Fruit fly (Drosophila melanogaster) whole organism, embryonic: ENCODE results near the gene CG7557.
A peak's percentile ranks its signal among the peaks of the same experiment; 100 is the strongest.

Experiments used
- BEAF-32 ChIP-seq: fragments of 200-800 bp; sonication (Bioruptor generic); optimal IDR thresholded peaks from 3 replicates; lab custom pipeline; 2017; ENCODE audit warnings: missing biosample characterization, missing genetic modification characterization, mild to moderate bottlenecking, moderate library complexity, missing genetic modification reagents
- BtbVII ChIP-seq: fragments of 200-800 bp; sonication (Bioruptor generic); optimal IDR thresholded peaks from 3 replicates; lab custom pipeline; 2017; ENCODE audit warnings: missing biosample characterization, mild to moderate bottlenecking, missing genetic modification characterization
- CG10274 ChIP-seq: fragments of 200-800 bp; sonication (Bioruptor generic); optimal IDR thresholded peaks from 3 replicates; lab custom pipeline; 2017; ENCODE audit warnings: missing biosample characterization, mild to moderate bottlenecking, missing genetic modification characterization
- CG10431 ChIP-seq: fragments of 200-800 bp; sonication (Bioruptor generic); optimal IDR thresholded peaks from 3 replicates; lab custom pipeline; 2018; ENCODE audit warnings: missing biosample characterization, mild to moderate bottlenecking, missing genetic modification characterization
- CG10959 ChIP-seq: fragments of 200-800 bp; sonication (Bioruptor generic); IDR thresholded peaks from 2 replicates; pipeline ENCODE4 v1.3.6; 2022; ENCODE audit warnings: missing biosample characterization, missing genetic modification characterization
- CG13296 ChIP-seq: fragments of 200-800 bp; sonication (Bioruptor generic); optimal IDR thresholded peaks from 3 replicates; lab custom pipeline; 2018; ENCODE audit warnings: missing biosample characterization, mild to moderate bottlenecking, missing genetic modification characterization
- CG14710 ChIP-seq: fragments of 200-800 bp; sonication (Bioruptor generic); optimal IDR thresholded peaks from 3 replicates; lab custom pipeline; 2019; ENCODE audit warnings: missing biosample characterization, mild to moderate bottlenecking, missing genetic modification characterization, moderate library complexity
- CG1529 ChIP-seq: fragments of 200-800 bp; sonication (Bioruptor generic); optimal IDR thresholded peaks from 3 replicates; lab custom pipeline; 2018; ENCODE audit warnings: missing biosample characterization, missing genetic modification characterization
- CG1792 ChIP-seq: fragments of 200-800 bp; sonication (Bioruptor generic); optimal IDR thresholded peaks from 2 replicates; lab custom pipeline; 2016; ENCODE audit warnings: missing biosample characterization, missing genetic modification characterization
- CG34422 ChIP-seq: fragments of 200-800 bp; sonication (Bioruptor generic); IDR thresholded peaks from 3 replicates; pipeline ENCODE4 v1.3.6; 2022; ENCODE audit warnings: missing biosample characterization, missing genetic modification characterization
- CG4282 ChIP-seq: fragments of 200-800 bp; sonication (Bioruptor generic); optimal IDR thresholded peaks from 2 replicates; lab custom pipeline; 2016; ENCODE audit warnings: missing biosample characterization, missing genetic modification characterization
- CG4617 ChIP-seq: fragments of 200-800 bp; sonication (Bioruptor generic); optimal IDR thresholded peaks from 3 replicates; lab custom pipeline; 2016; ENCODE audit warnings: missing biosample characterization, missing genetic modification characterization, borderline replicate concordance
- CG6791 ChIP-seq: fragments of 200-800 bp; sonication (Bioruptor generic); IDR thresholded peaks from 3 replicates; pipeline ENCODE4 v1.3.6; 2022; ENCODE audit warnings: missing biosample characterization, missing genetic modification characterization; ENCODE audit not compliant: partially characterized antibody
- CG7271 ChIP-seq: fragments of 200-800 bp; sonication (Bioruptor generic); optimal IDR thresholded peaks from 2 replicates; lab custom pipeline; 2018; ENCODE audit warnings: missing biosample characterization, mild to moderate bottlenecking, missing genetic modification characterization, moderate library complexity
- CG7372 ChIP-seq: fragments of 200-800 bp; sonication (Bioruptor generic); IDR thresholded peaks from 2 replicates; pipeline ENCODE4 v1.3.6; 2022; ENCODE audit warnings: missing biosample characterization, missing genetic modification characterization
- CG7786 ChIP-seq: fragments of 200-800 bp; sonication (Bioruptor generic); optimal IDR thresholded peaks from 2 replicates; lab custom pipeline; 2016; ENCODE audit warnings: missing biosample characterization, missing genetic modification characterization
- D19A ChIP-seq: fragments of 200-800 bp; optimal IDR thresholded peaks from 3 replicates; lab custom pipeline; 2019; ENCODE audit warnings: missing biosample characterization, mild to moderate bottlenecking, missing genetic modification characterization, moderate library complexity
- GATAe ChIP-seq: fragments of 200-800 bp; sonication (Bioruptor generic); conservative IDR thresholded peaks from 2 replicates; pipeline ENCODE4 v1.3.6; 2022; ENCODE audit warnings: missing biosample characterization, missing genetic modification characterization
- Mad ChIP-seq: fragments of 200-800 bp; sonication (Bioruptor generic); optimal IDR thresholded peaks from 2 replicates; lab custom pipeline; 2016; ENCODE audit warnings: missing biosample characterization, missing genetic modification characterization
- NC2β ChIP-seq: fragments of 200-800 bp; sonication (Bioruptor generic); optimal IDR thresholded peaks from 2 replicates; lab custom pipeline; 2016; ENCODE audit warnings: missing biosample characterization, missing genetic modification characterization
- NK7.1 ChIP-seq: fragments of 200-800 bp; sonication (Bioruptor generic); optimal IDR thresholded peaks from 3 replicates; lab custom pipeline; 2016; ENCODE audit warnings: missing biosample characterization, missing genetic modification characterization
- Side ChIP-seq: fragments of 200-800 bp; sonication (Bioruptor generic); optimal IDR thresholded peaks from 2 replicates; lab custom pipeline; 2016; ENCODE audit warnings: missing biosample characterization, missing genetic modification characterization
- abd-A ChIP-seq: fragments of 200-800 bp; sonication (Bioruptor generic); optimal IDR thresholded peaks from 3 replicates; lab custom pipeline; 2019; ENCODE audit warnings: missing biosample characterization, mild to moderate bottlenecking, missing genetic modification characterization, moderate library complexity
- al ChIP-seq: fragments of 200-800 bp; sonication (Bioruptor generic); IDR thresholded peaks from 2 replicates; pipeline ENCODE4 v1.3.6; 2022; ENCODE audit warnings: missing biosample characterization, missing genetic modification characterization
- az2 ChIP-seq: fragments of 200-800 bp; sonication (Bioruptor generic); optimal IDR thresholded peaks from 3 replicates; lab custom pipeline; 2016; ENCODE audit warnings: missing biosample characterization, missing genetic modification characterization
- bigmax ChIP-seq: fragments of 200-800 bp; sonication (Bioruptor generic); optimal IDR thresholded peaks from 2 replicates; lab custom pipeline; 2018; ENCODE audit warnings: missing biosample characterization, mild to moderate bottlenecking, missing genetic modification characterization
- chn ChIP-seq: fragments of 200-800 bp; sonication (Bioruptor generic); optimal IDR thresholded peaks from 2 replicates; lab custom pipeline; 2016; ENCODE audit warnings: missing biosample characterization, missing genetic modification characterization
- dysf ChIP-seq: fragments of 200-800 bp; sonication (Bioruptor generic); IDR thresholded peaks from 3 replicates; pipeline ENCODE4 v1.3.6; 2022; ENCODE audit warnings: missing biosample characterization, missing genetic modification characterization
- grn ChIP-seq: fragments of 200-800 bp; sonication (Bioruptor generic); optimal IDR thresholded peaks from 3 replicates; lab custom pipeline; 2017; ENCODE audit warnings: missing biosample characterization, missing genetic modification characterization
- klu ChIP-seq: fragments of 200-800 bp; sonication (Bioruptor generic); IDR thresholded peaks from 2 replicates; pipeline ENCODE4 v1.3.6; 2022; ENCODE audit warnings: missing biosample characterization, missing genetic modification characterization
- mld ChIP-seq: fragments of 200-800 bp; sonication (Bioruptor generic); IDR thresholded peaks from 3 replicates; pipeline ENCODE4 v1.3.6; 2022; ENCODE audit warnings: missing biosample characterization, missing genetic modification characterization; ENCODE audit not compliant: partially characterized antibody
- pan ChIP-seq, 4 experiments: fragments of >200 bp in 3 of 4; fragments of 200-800 bp in 1 of 4; sonication (Bioruptor generic) in 1 of 4; optimal IDR thresholded peaks in 3 of 4; IDR thresholded peaks in 1 of 4; 2 replicates each; pipeline versions ENCODE4 v1.3.6 to Lab custom; 2017 to 2022; ENCODE audit warnings: missing biosample characterization in 2 of 4, missing genetic modification characterization in 2 of 4, mixed read lengths in 1 of 4
- slbo ChIP-seq: fragments of 200-800 bp; sonication (Bioruptor generic); IDR thresholded peaks from 2 replicates; pipeline ENCODE4 v1.3.6; 2022; ENCODE audit warnings: missing biosample characterization, missing genetic modification characterization
- sna ChIP-seq: fragments of 200-800 bp; sonication (Bioruptor generic); IDR thresholded peaks from 2 replicates; pipeline ENCODE4 v1.3.6; 2022; ENCODE audit warnings: missing biosample characterization, missing genetic modification characterization; ENCODE audit not compliant: partially characterized antibody
- stwl ChIP-seq: fragments of 200-800 bp; sonication (Bioruptor generic); optimal IDR thresholded peaks from 3 replicates; lab custom pipeline; 2018; ENCODE audit warnings: missing biosample characterization, mild to moderate bottlenecking, missing genetic modification characterization, moderate library complexity
- tin ChIP-seq: fragments of 200-800 bp; sonication (Bioruptor generic); optimal IDR thresholded peaks from 3 replicates; lab custom pipeline; 2016; ENCODE audit warnings: missing biosample characterization, missing genetic modification characterization
- tx ChIP-seq: fragments of 200-800 bp; sonication (Bioruptor generic); optimal IDR thresholded peaks from 2 replicates; lab custom pipeline; 2016; ENCODE audit warnings: missing biosample characterization, missing genetic modification characterization
- wdn ChIP-seq: fragments of 200-800 bp; sonication (Bioruptor generic); IDR thresholded peaks from 2 replicates; pipeline ENCODE4 v1.3.6; 2022; ENCODE audit warnings: missing biosample characterization, missing genetic modification characterization
- zfh2 ChIP-seq: fragments of 200-800 bp; sonication (Bioruptor generic); optimal IDR thresholded peaks from 2 replicates; lab custom pipeline; 2016; ENCODE audit warnings: missing biosample characterization, missing genetic modification characterization

Gene CG7557

DNA sequence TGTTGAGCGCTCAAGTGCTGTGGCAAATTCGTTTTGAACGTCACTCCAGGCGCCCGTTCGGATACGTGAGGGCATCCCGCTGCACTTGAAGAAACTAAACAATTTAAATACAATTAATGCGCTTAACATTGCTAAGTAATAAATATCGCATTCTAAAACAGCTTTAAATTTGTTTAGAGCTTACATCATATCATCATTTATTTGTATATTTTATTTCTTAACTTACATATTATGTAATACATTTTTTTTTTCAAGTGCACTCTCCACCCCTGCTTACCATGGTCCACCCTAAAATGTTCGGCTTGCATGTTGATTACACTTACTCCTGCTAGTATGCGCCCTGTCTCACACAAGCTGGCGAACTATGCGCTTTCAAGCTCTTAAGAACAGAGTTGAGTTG lies 29.6 kb upstream of the CG7557 start (continued):
- TF ChIP-seq D19A (tag; lab: Kevin White, UChicago) (peak; percentile 74), Side (GFP tag; lab: Kevin White, UChicago) (peak; percentile 28), CG13296 (GFP tag; lab: Kevin White, UChicago) (no peak), GATAe (GFP tag; lab: Robert Waterston, UW) (no peak), grn (GFP tag; lab: Kevin White, UChicago) (no peak), bigmax (GFP tag; lab: Kevin White, UChicago) (no peak), az2 (peak; percentile 75), dysf (GFP tag; lab: Robert Waterston, UW) (peak; percentile 72; the same call in 2 of the 3 replicates), CG7271 (no peak), slbo (GFP tag; lab: Robert Waterston, UW) (peak; percentile 38; the same call in 1 of the 2 replicates), CG1529 (peak; percentile 69), tin (GFP tag; lab: Kevin White, UChicago) (peak; percentile 77), CG34422 (GFP tag; lab: Robert Waterston, UW) (peak; percentile 70), CG4617 (GFP tag; lab: Kevin White, UChicago) (peak; percentile 36), zfh2 (GFP tag; lab: Kevin White, UChicago) (no peak), NK7.1 (peak; percentile 18), BEAF-32 (GFP tag; lab: Kevin White, UChicago) (no peak), CG7786 (no peak), CG10959 (GFP tag; lab: Robert Waterston, UW) (peak; percentile 92), CG1792 (GFP tag; lab: Kevin White, UChicago) (no peak), CG14710 (peak; percentile 88), tx (GFP tag; lab: Kevin White, UChicago) (no peak), CG4282 (GFP tag; lab: Kevin White, UChicago) (no peak), Mad (GFP tag; lab: Kevin White, UChicago) (peak; percentile 48), CG7372 (GFP tag; lab: Robert Waterston, UW) (no peak), klu (GFP tag; lab: Robert Waterston, UW) (no peak; the same call in 1 of the 2 replicates), abd-A (tag; lab: Kevin White, UChicago) (no peak), stwl (tag; lab: Kevin White, UChicago) (peak; percentile 54), CG6791 (GFP tag; lab: Robert Waterston, UW) (no peak), wdn (GFP tag; lab: Robert Waterston, UW) (no peak), CG10431 (GFP tag; lab: Kevin White, UChicago) (peak; percentile 17), BtbVII (GFP tag; lab: Kevin White, UChicago) (peak; percentile 12), sna (GFP tag; lab: Robert Waterston, UW) (no peak), NC2β (peak; percentile 65), chn (GFP tag; lab: Kevin White, UChicago) (peak; percentile 53), al (GFP tag; lab: Robert Waterston, UW) (no peak), CG10274 (no peak), pan (optimal IDR thresholded peaks at IDR 0.05; lab: Kevin White, UChicago) (no peak), pan (GFP tag; optimal IDR thresholded peaks at IDR 0.05 in 1 of 2, IDR thresholded peaks at IDR 0.05 in 1 of 2) (peak in 1 of 2 experiments; percentile 69), mld (GFP tag; lab: Robert Waterston, UW) (no peak)
